Fruit fly (Drosophila melanogaster) whole organism, embryonic: Measurements from ENCODE around the gene Rab18.

Experiments used
- ATbp ChIP-seq: fragments of 200-800 bp; sonication (Bioruptor generic); optimal IDR thresholded peaks from 2 replicates; lab custom pipeline; 2017; ENCODE audit warnings: missing biosample characterization, mild to moderate bottlenecking, missing genetic modification characterization, missing genetic modification reagents
- CG10274 ChIP-seq: fragments of 200-800 bp; sonication (Bioruptor generic); optimal IDR thresholded peaks from 3 replicates; lab custom pipeline; 2017; ENCODE audit warnings: missing biosample characterization, mild to moderate bottlenecking, missing genetic modification characterization
- CG10565 ChIP-seq: fragments of 200-800 bp; sonication (Bioruptor generic); optimal IDR thresholded peaks from 3 replicates; lab custom pipeline; 2016; ENCODE audit warnings: missing biosample characterization, mild to moderate bottlenecking, missing genetic modification characterization
- CG11247 ChIP-seq: fragments of 200-800 bp; sonication (Bioruptor generic); IDR thresholded peaks from 2 replicates; pipeline ENCODE4 v1.3.6; 2022; ENCODE audit warnings: missing biosample characterization, missing genetic modification characterization
- CG11398 ChIP-seq: fragments of 200-800 bp; sonication (Bioruptor generic); optimal IDR thresholded peaks from 2 replicates; lab custom pipeline; 2016; ENCODE audit warnings: missing biosample characterization, missing genetic modification characterization
- CG11696 ChIP-seq: fragments of 200-800 bp; sonication (Bioruptor generic); IDR thresholded peaks from 2 replicates; pipeline ENCODE4 v1.3.6; 2022; ENCODE audit warnings: missing biosample characterization, missing genetic modification characterization
- CG12236 ChIP-seq: fragments of 200-800 bp; sonication (Bioruptor generic); optimal IDR thresholded peaks from 2 replicates; lab custom pipeline; 2016; ENCODE audit warnings: missing biosample characterization, missing genetic modification characterization
- CG12942 ChIP-seq: fragments of 200-800 bp; sonication (Bioruptor generic); optimal IDR thresholded peaks from 3 replicates; lab custom pipeline; 2016; ENCODE audit warnings: missing biosample characterization, missing genetic modification characterization
- CG13287 ChIP-seq: fragments of 200-800 bp; sonication (Bioruptor generic); IDR thresholded peaks from 2 replicates; pipeline ENCODE4 v1.3.6; 2022; ENCODE audit warnings: missing biosample characterization, missing genetic modification characterization; ENCODE audit not compliant: partially characterized antibody
- CG1529 ChIP-seq: fragments of 200-800 bp; sonication (Bioruptor generic); optimal IDR thresholded peaks from 3 replicates; lab custom pipeline; 2018; ENCODE audit warnings: missing biosample characterization, missing genetic modification characterization
- CG18599 ChIP-seq: fragments of 200-800 bp; sonication (Bioruptor generic); optimal IDR thresholded peaks from 3 replicates; lab custom pipeline; 2017; ENCODE audit warnings: missing biosample characterization, missing genetic modification characterization, mild to moderate bottlenecking, moderate library complexity, missing genetic modification reagents
- CG2116 ChIP-seq: fragments of 200-800 bp; sonication (Bioruptor generic); optimal IDR thresholded peaks from 3 replicates; lab custom pipeline; 2018; ENCODE audit warnings: missing biosample characterization, mild to moderate bottlenecking, missing genetic modification characterization
- CG2678 ChIP-seq: fragments of 200-800 bp; sonication (Bioruptor generic); optimal IDR thresholded peaks from 3 replicates; lab custom pipeline; 2019; ENCODE audit warnings: missing biosample characterization, mild to moderate bottlenecking, missing genetic modification characterization, moderate library complexity
- CG2712 ChIP-seq: fragments of 200-800 bp; optimal IDR thresholded peaks from 3 replicates; lab custom pipeline; 2019; ENCODE audit warnings: missing biosample characterization, mild to moderate bottlenecking, missing genetic modification characterization, moderate library complexity
- CG30020 ChIP-seq: fragments of 200-800 bp; optimal IDR thresholded peaks from 2 replicates; lab custom pipeline; 2019; ENCODE audit warnings: missing biosample characterization, mild to moderate bottlenecking, missing genetic modification characterization, moderate library complexity
- CG3065 ChIP-seq: fragments of 200-800 bp; sonication (Bioruptor generic); optimal IDR thresholded peaks from 2 replicates; lab custom pipeline; 2016; ENCODE audit warnings: missing biosample characterization, missing genetic modification characterization
- CG4424 ChIP-seq: fragments of 200-800 bp; sonication (Bioruptor generic); optimal IDR thresholded peaks from 3 replicates; lab custom pipeline; 2016; ENCODE audit warnings: missing biosample characterization, missing genetic modification characterization
- CG4707 ChIP-seq: fragments of 200-800 bp; sonication (Bioruptor generic); optimal IDR thresholded peaks from 2 replicates; lab custom pipeline; 2018; ENCODE audit warnings: missing biosample characterization, mild to moderate bottlenecking, missing genetic modification characterization, moderate library complexity
- CG6683 ChIP-seq: fragments of 200-800 bp; sonication (Bioruptor generic); optimal IDR thresholded peaks from 2 replicates; lab custom pipeline; 2017; ENCODE audit warnings: missing biosample characterization, mild to moderate bottlenecking, missing genetic modification characterization, missing genetic modification reagents
- CG6854 ChIP-seq: fragments of 200-800 bp; sonication (Bioruptor generic); optimal IDR thresholded peaks from 3 replicates; lab custom pipeline; 2017; ENCODE audit warnings: missing biosample characterization, mild to moderate bottlenecking, missing genetic modification characterization
- CG7372 ChIP-seq: fragments of 200-800 bp; sonication (Bioruptor generic); IDR thresholded peaks from 2 replicates; pipeline ENCODE4 v1.3.6; 2022; ENCODE audit warnings: missing biosample characterization, missing genetic modification characterization
- CG8388 ChIP-seq: fragments of 200-800 bp; sonication (Bioruptor generic); optimal IDR thresholded peaks from 2 replicates; lab custom pipeline; 2019; ENCODE audit warnings: missing biosample characterization, mild to moderate bottlenecking, missing genetic modification characterization, moderate library complexity
- Dref ChIP-seq: fragments of 200-800 bp; sonication (Bioruptor generic); IDR thresholded peaks from 2 replicates; pipeline ENCODE4 v1.3.6; 2022; ENCODE audit warnings: missing biosample characterization, missing genetic modification characterization
- Drgx ChIP-seq: fragments of 200-800 bp; sonication (Bioruptor generic); IDR thresholded peaks from 2 replicates; pipeline ENCODE4 v1.3.6; 2022; ENCODE audit warnings: missing biosample characterization, missing genetic modification characterization
- Fer1 ChIP-seq: fragments of 200-800 bp; sonication (Bioruptor generic); optimal IDR thresholded peaks from 2 replicates; lab custom pipeline; 2017; ENCODE audit warnings: missing biosample characterization, mild to moderate bottlenecking, missing genetic modification characterization
- Fer3 ChIP-seq: fragments of 200-800 bp; sonication (Bioruptor generic); optimal IDR thresholded peaks from 2 replicates; lab custom pipeline; 2018; ENCODE audit warnings: missing biosample characterization, mild to moderate bottlenecking, missing genetic modification characterization, moderate library complexity
- Hand ChIP-seq: fragments of 200-800 bp; sonication (Bioruptor generic); optimal IDR thresholded peaks from 2 replicates; lab custom pipeline; 2017; ENCODE audit warnings: mild to moderate bottlenecking, missing biosample characterization, missing genetic modification reagents, missing genetic modification characterization
- HmgZ ChIP-seq: fragments of 200-800 bp; sonication (Bioruptor generic); optimal IDR thresholded peaks from 2 replicates; lab custom pipeline; 2018; ENCODE audit warnings: missing biosample characterization, mild to moderate bottlenecking, missing genetic modification characterization
- Lhr ChIP-seq: fragments of 200-800 bp; sonication (Bioruptor generic); optimal IDR thresholded peaks from 3 replicates; lab custom pipeline; 2017; ENCODE audit warnings: mild to moderate bottlenecking, missing biosample characterization, missing genetic modification reagents, missing genetic modification characterization
- NC2α ChIP-seq: fragments of 200-800 bp; sonication (Bioruptor generic); optimal IDR thresholded peaks from 2 replicates; lab custom pipeline; 2016; ENCODE audit warnings: missing biosample characterization, missing genetic modification characterization
- Oaz ChIP-seq: fragments of 200-800 bp; sonication (Bioruptor generic); IDR thresholded peaks from 2 replicates; pipeline ENCODE4 v1.3.6; 2022; ENCODE audit warnings: missing biosample characterization, missing genetic modification characterization
- Trl ChIP-seq, 3 experiments: fragments of >200 bp in 2 of 3; fragments of 200-800 bp in 1 of 3; sonication (Bioruptor generic) in 1 of 3; optimal IDR thresholded peaks; 2 replicates in 1 of 3; 3 replicates in 2 of 3; lab custom pipeline; 2016 to 2017; ENCODE audit warnings: missing biosample characterization in 1 of 3, missing genetic modification characterization in 1 of 3
- bigmax ChIP-seq: fragments of 200-800 bp; sonication (Bioruptor generic); optimal IDR thresholded peaks from 2 replicates; lab custom pipeline; 2018; ENCODE audit warnings: missing biosample characterization, mild to moderate bottlenecking, missing genetic modification characterization
- chn ChIP-seq: fragments of 200-800 bp; sonication (Bioruptor generic); optimal IDR thresholded peaks from 2 replicates; lab custom pipeline; 2016; ENCODE audit warnings: missing biosample characterization, missing genetic modification characterization
- disco-r ChIP-seq: fragments of 200-800 bp; sonication (Bioruptor generic); optimal IDR thresholded peaks from 2 replicates; lab custom pipeline; 2016; ENCODE audit warnings: missing biosample characterization, missing genetic modification characterization
- en ChIP-seq: fragments of 200-800 bp; sonication (Bioruptor generic); optimal IDR thresholded peaks from 2 replicates; lab custom pipeline; 2016; ENCODE audit warnings: missing biosample characterization, missing genetic modification characterization
- fru ChIP-seq: fragments of >200 bp; optimal IDR thresholded peaks from 2 replicates; lab custom pipeline; 2017
- gsb ChIP-seq: fragments of 200-800 bp; sonication (Bioruptor generic); IDR thresholded peaks from 2 replicates; pipeline ENCODE4 v1.3.6; 2022; ENCODE audit warnings: missing biosample characterization, missing genetic modification characterization
- ham ChIP-seq: fragments of 200-800 bp; sonication (Bioruptor generic); IDR thresholded peaks from 2 replicates; pipeline ENCODE4 v1.3.6; 2022; ENCODE audit warnings: missing biosample characterization, missing genetic modification characterization
- hbn ChIP-seq: fragments of 200-800 bp; sonication (Bioruptor generic); IDR thresholded peaks from 2 replicates; pipeline ENCODE4 v1.3.6; 2022; ENCODE audit warnings: missing biosample characterization, missing genetic modification characterization; ENCODE audit not compliant: partially characterized antibody
- her ChIP-seq: fragments of 200-800 bp; sonication (Bioruptor generic); optimal IDR thresholded peaks from 2 replicates; lab custom pipeline; 2016; ENCODE audit warnings: missing biosample characterization, missing genetic modification characterization
- ind ChIP-seq: fragments of 200-800 bp; sonication (Bioruptor generic); optimal IDR thresholded peaks from 3 replicates; lab custom pipeline; 2016; ENCODE audit warnings: missing biosample characterization, missing genetic modification characterization
- luna ChIP-seq: fragments of 200-800 bp; sonication (Bioruptor generic); optimal IDR thresholded peaks from 2 replicates; lab custom pipeline; 2016; ENCODE audit warnings: missing biosample characterization, missing genetic modification characterization
- maf-S ChIP-seq: fragments of 200-800 bp; sonication (Bioruptor generic); optimal IDR thresholded peaks from 2 replicates; lab custom pipeline; 2016; ENCODE audit warnings: missing biosample characterization, missing genetic modification characterization
- sd ChIP-seq: fragments of 200-800 bp; sonication (Bioruptor generic); optimal IDR thresholded peaks from 3 replicates; lab custom pipeline; 2018; ENCODE audit warnings: missing biosample characterization, mild to moderate bottlenecking, missing genetic modification characterization, moderate library complexity
- seq ChIP-seq: fragments of 200-800 bp; sonication (Bioruptor generic); IDR thresholded peaks from 2 replicates; pipeline ENCODE4 v1.3.6; 2022; ENCODE audit warnings: missing biosample characterization, missing genetic modification characterization
- shn ChIP-seq: fragments of 200-800 bp; sonication (Bioruptor generic); optimal IDR thresholded peaks from 3 replicates; lab custom pipeline; 2016; ENCODE audit warnings: missing biosample characterization, missing genetic modification characterization
- so ChIP-seq: fragments of 200-800 bp; sonication (Bioruptor generic); IDR thresholded peaks from 3 replicates; pipeline ENCODE4 v1.3.6; 2022; ENCODE audit warnings: missing biosample characterization, missing genetic modification characterization
- tna ChIP-seq: fragments of 200-800 bp; sonication (Bioruptor generic); IDR thresholded peaks from 2 replicates; pipeline ENCODE4 v1.3.6; 2022; ENCODE audit warnings: missing biosample characterization, missing genetic modification characterization; ENCODE audit not compliant: partially characterized antibody
- tx ChIP-seq: fragments of 200-800 bp; sonication (Bioruptor generic); optimal IDR thresholded peaks from 2 replicates; lab custom pipeline; 2016; ENCODE audit warnings: missing biosample characterization, missing genetic modification characterization
- zen ChIP-seq: fragments of 200-800 bp; sonication (Bioruptor generic); optimal IDR thresholded peaks from 3 replicates; lab custom pipeline; 2018; ENCODE audit warnings: missing biosample characterization, mild to moderate bottlenecking, missing genetic modification characterization, moderate library complexity
- zfh2 ChIP-seq: fragments of 200-800 bp; sonication (Bioruptor generic); optimal IDR thresholded peaks from 2 replicates; lab custom pipeline; 2016; ENCODE audit warnings: missing biosample characterization, missing genetic modification characterization

Rab18 gene

dm6 chrX:5665902-5666301, 5.7 kb downstream of the Rab18 start, which contains the start of the genes Sirt4 and CG4119 (continued):
- TF ChIP-seq shn: peak; percentile 25
- TF ChIP-seq chn (GFP tag; lab: Kevin White, UChicago): no peak
- no peak for TF ChIP-seq CG12942 (GFP tag; lab: Kevin White, UChicago)
- TF ChIP-seq CG4424 (GFP tag; lab: Kevin White, UChicago): no peak
- TF ChIP-seq CG10565 (GFP tag; lab: Kevin White, UChicago): no peak
- no peak for TF ChIP-seq fru (lab: Kevin White, UChicago)
- TF ChIP-seq NC2α (GFP tag; lab: Kevin White, UChicago): no peak
- TF ChIP-seq CG2678 (tag; lab: Kevin White, UChicago): peak; percentile 18
- TF ChIP-seq ham (GFP tag; lab: Robert Waterston, UW): no peak
- no peak for TF ChIP-seq luna (GFP tag; lab: Kevin White, UChicago)
- TF ChIP-seq gsb (GFP tag; lab: Robert Waterston, UW): no peak
- no peak for TF ChIP-seq ind
- TF ChIP-seq sd (tag; lab: Kevin White, UChicago): peak; percentile 19
- no peak for TF ChIP-seq CG6854 (GFP tag; lab: Kevin White, UChicago)
- no peak for TF ChIP-seq CG18599 (GFP tag; lab: Kevin White, UChicago)
- no peak for TF ChIP-seq Lhr (GFP tag; lab: Kevin White, UChicago)
- no peak for TF ChIP-seq en
- no peak for TF ChIP-seq CG11696 (GFP tag; lab: Robert Waterston, UW)
- TF ChIP-seq CG11247: peak; percentile 36; the same call in 1 of the 2 replicates
- no peak for TF ChIP-seq maf-S (GFP tag; lab: Kevin White, UChicago)
- TF ChIP-seq bigmax (GFP tag; lab: Kevin White, UChicago): no peak
- peak; percentile 96 for TF ChIP-seq CG13287
- peak; percentile 86 for TF ChIP-seq CG2116 (GFP tag; lab: Kevin White, UChicago)
- no peak for TF ChIP-seq Trl (optimal IDR thresholded peaks at IDR 0.05; lab: Kevin White, UChicago)
- TF ChIP-seq Trl (GFP tag; optimal IDR thresholded peaks at IDR 0.05; lab: Kevin White, UChicago): no peak
- TF ChIP-seq CG4707 (GFP tag; lab: Kevin White, UChicago): no peak
- peak; percentile 90 for TF ChIP-seq hbn
- TF ChIP-seq CG10274 (GFP tag; lab: Kevin White, UChicago): no peak
- no peak for TF ChIP-seq CG11398
- TF ChIP-seq CG7372 (GFP tag; lab: Robert Waterston, UW): no peak; the same call in 1 of the 2 replicates
- TF ChIP-seq zen (tag; lab: Kevin White, UChicago): no peak
- peak; percentile 5 for TF ChIP-seq CG30020 (tag; lab: Kevin White, UChicago)
- TF ChIP-seq so: no peak
- TF ChIP-seq CG8388: peak; percentile 3
- peak; percentile 19 for TF ChIP-seq zfh2 (GFP tag; lab: Kevin White, UChicago)
- TF ChIP-seq HmgZ (tag; lab: Kevin White, UChicago): peak; percentile 41
- TF ChIP-seq Oaz (GFP tag; lab: Robert Waterston, UW): no peak
- TF ChIP-seq CG1529: no peak
- peak; percentile 26 for TF ChIP-seq tx (GFP tag; lab: Kevin White, UChicago)
- TF ChIP-seq disco-r (GFP tag; lab: Kevin White, UChicago): no peak
- no peak for TF ChIP-seq Hand
- TF ChIP-seq Fer3 (tag; lab: Kevin White, UChicago): no peak
- no peak for TF ChIP-seq CG12236 (GFP tag; lab: Kevin White, UChicago)
- no peak for TF ChIP-seq ATbp (GFP tag; lab: Kevin White, UChicago)
- peak; percentile 38 for TF ChIP-seq CG2712 (tag; lab: Kevin White, UChicago)
- TF ChIP-seq Dref (GFP tag; lab: Robert Waterston, UW): peak; percentile 99
- TF ChIP-seq seq: no peak
- no peak for TF ChIP-seq CG3065 (GFP tag; lab: Kevin White, UChicago)
- TF ChIP-seq tna: peak; percentile 98
- peak; percentile 41 for TF ChIP-seq her (GFP tag; lab: Kevin White, UChicago)
- TF ChIP-seq Fer1 (GFP tag; lab: Kevin White, UChicago): peak; percentile 27
- TF ChIP-seq CG6683 (GFP tag; lab: Kevin White, UChicago): no peak
- TF ChIP-seq Drgx: no peak
